Worm (Caenorhabditis elegans) whole organism, L1 larva: ENCODE data around the gene cal-1.

Source experiments
- C16A3.4 ChIP-seq: fragments of 150-350 bp; optimal IDR thresholded peaks from 2 replicates; lab custom pipeline; 2014; ENCODE audit warnings: missing biosample characterization, missing genetic modification characterization
- unc-62 ChIP-seq: fragments of 150-350 bp; optimal IDR thresholded peaks from 2 replicates; lab custom pipeline; 2014; ENCODE audit warnings: missing biosample characterization, missing genetic modification reagents, missing genetic modification characterization

- TF ChIP-seq unc-62 (GFP tag; lab: Kevin White, UChicago) (no peak), C16A3.4 (tag; lab: Kevin White, UChicago) (peak; percentile 63)
Measured at ce11 chrV:12554172-12555031, 37.4 kb upstream of the cal-1 start.
